Worm (Caenorhabditis elegans) whole organism, young adult: ENCODE data around the gene C23H5.11.

ENCODE experiments used
- B0261.1 ChIP-seq: sonication (generic microtip); optimal IDR thresholded peaks from 2 replicates; lab custom pipeline; 2016; ENCODE audit warnings: mild to moderate bottlenecking, missing genetic modification characterization, moderate library complexity, missing compliant biosample characterization
- B0336.3 ChIP-seq: fragments of 200-800 bp; sonication (Bioruptor generic); IDR thresholded peaks from 2 replicates; pipeline ENCODE4 v1.3.6; 2022; ENCODE audit warnings: missing genetic modification characterization, missing compliant biosample characterization
- D2030.7 ChIP-seq: fragments of 200-800 bp; sonication (Bioruptor generic); IDR thresholded peaks from 2 replicates; pipeline ENCODE4 v1.3.6; 2022; ENCODE audit warnings: missing genetic modification reagents, missing genetic modification characterization, missing compliant biosample characterization
- F22D6.2 ChIP-seq: sonication (generic microtip); optimal IDR thresholded peaks from 2 replicates; lab custom pipeline; 2016; ENCODE audit warnings: mild to moderate bottlenecking, missing genetic modification characterization, missing compliant biosample characterization
- F23B12.7 ChIP-seq: sonication (generic microtip); optimal IDR thresholded peaks from 2 replicates; lab custom pipeline; 2017; ENCODE audit warnings: missing genetic modification characterization, mild to moderate bottlenecking, missing compliant biosample characterization, antibody characterized with exemption, moderate library complexity; ENCODE audit not compliant: insufficient read depth
- F37B4.10 ChIP-seq: fragments of 200-800 bp; sonication (Bioruptor generic); IDR thresholded peaks from 2 replicates; pipeline ENCODE4 v1.3.6; 2022; ENCODE audit warnings: missing genetic modification characterization, missing compliant biosample characterization
- K11D2.4 ChIP-seq: fragments of 200-800 bp; sonication (Bioruptor generic); IDR thresholded peaks from 2 replicates; pipeline ENCODE4 v1.3.6; 2022; ENCODE audit warnings: missing genetic modification reagents, missing genetic modification characterization, missing compliant biosample characterization
- T07F8.4 ChIP-seq: sonication (generic microtip); optimal IDR thresholded peaks from 2 replicates; lab custom pipeline; 2016; ENCODE audit warnings: mild to moderate bottlenecking, missing genetic modification characterization, moderate library complexity, missing compliant biosample characterization
- Y53G8AR.9 ChIP-seq: fragments of 200-800 bp; sonication (Bioruptor generic); conservative IDR thresholded peaks from 2 replicates; pipeline ENCODE4 v1.3.6; 2022; ENCODE audit warnings: missing genetic modification reagents, missing genetic modification characterization, missing compliant biosample characterization
- Y56A3A.18 ChIP-seq: fragments of 200-800 bp; sonication (Bioruptor generic); IDR thresholded peaks from 2 replicates; pipeline ENCODE4 v1.3.6; 2022; ENCODE audit warnings: missing genetic modification reagents, missing genetic modification characterization, missing compliant biosample characterization
- Y95B8A.8 ChIP-seq: fragments of 200-800 bp; sonication (Bioruptor generic); IDR thresholded peaks from 2 replicates; pipeline ENCODE4 v1.3.6; 2022; ENCODE audit warnings: missing genetic modification reagents, missing genetic modification characterization, missing compliant biosample characterization
- ZK185.1 ChIP-seq: sonication (generic microtip); optimal IDR thresholded peaks from 2 replicates; lab custom pipeline; 2016; ENCODE audit warnings: mild to moderate bottlenecking, missing genetic modification characterization, missing compliant biosample characterization; ENCODE audit not compliant: poor library complexity, severe bottlenecking
- ama-1 ChIP-seq, 3 experiments: fragments of 150-350 bp in 1 of 3; sonication (generic microtip) in 2 of 3; optimal IDR thresholded peaks; 2 replicates each; lab custom pipeline; 2014 to 2018; ENCODE audit warnings: missing biosample characterization in 2 of 3, missing genetic modification characterization in 2 of 3, missing genetic modification reagents in 2 of 3
- aptf-2 ChIP-seq: fragments of 200-800 bp; sonication (Bioruptor generic); conservative IDR thresholded peaks from 2 replicates; pipeline ENCODE4 v1.3.6; 2022; ENCODE audit warnings: missing genetic modification reagents, missing genetic modification characterization, missing compliant biosample characterization
- attf-6 ChIP-seq: fragments of 200-800 bp; sonication (Bioruptor generic); IDR thresholded peaks from 2 replicates; pipeline ENCODE4 v1.3.6; 2022; ENCODE audit warnings: missing genetic modification reagents, missing genetic modification characterization, missing compliant biosample characterization
- cebp-1 ChIP-seq, 2 experiments: fragments of 200-800 bp in 1 of 2; sonication (Bioruptor generic) in 1 of 2; sonication (generic microtip) in 1 of 2; IDR thresholded peaks in 1 of 2; optimal IDR thresholded peaks in 1 of 2; 2 replicates each; pipeline versions ENCODE4 v1.3.6 to Lab custom; 2017 to 2022; ENCODE audit warnings: missing compliant biosample characterization in 2 of 2, missing genetic modification characterization in 2 of 2, mild to moderate bottlenecking in 1 of 2, missing genetic modification reagents in 1 of 2, moderate library complexity in 1 of 2
- die-1 ChIP-seq: sonication (generic microtip); optimal IDR thresholded peaks from 2 replicates; lab custom pipeline; 2016; ENCODE audit warnings: missing genotype, mild to moderate bottlenecking, missing genetic modification characterization, missing compliant biosample characterization
- dpff-1 ChIP-seq: sonication (generic microtip); optimal IDR thresholded peaks from 2 replicates; lab custom pipeline; 2017; ENCODE audit warnings: mild to moderate bottlenecking, missing genetic modification characterization, missing compliant biosample characterization
- egl-18 ChIP-seq: fragments of 200-800 bp; sonication (Bioruptor generic); IDR thresholded peaks from 2 replicates; pipeline ENCODE4 v1.3.6; 2022; ENCODE audit warnings: missing genetic modification reagents, missing genetic modification characterization, missing compliant biosample characterization
- hmg-20 ChIP-seq: fragments of 200-800 bp; sonication (Bioruptor generic); IDR thresholded peaks from 2 replicates; pipeline ENCODE4 v1.3.6; 2022; ENCODE audit warnings: missing genetic modification reagents, missing genetic modification characterization, missing compliant biosample characterization
- let-526 ChIP-seq: fragments of 200-800 bp; sonication (Bioruptor generic); IDR thresholded peaks from 2 replicates; pipeline ENCODE4 v1.3.6; 2022; ENCODE audit warnings: missing genetic modification reagents, missing genetic modification characterization, missing compliant biosample characterization
- lin-40 ChIP-seq: sonication (generic microtip); optimal IDR thresholded peaks from 2 replicates; lab custom pipeline; 2016; ENCODE audit warnings: missing genetic modification characterization, mild to moderate bottlenecking, missing compliant biosample characterization, missing genotype, missing genetic modification reagents
- madf-6 ChIP-seq: fragments of 200-800 bp; sonication (Bioruptor generic); IDR thresholded peaks from 2 replicates; pipeline ENCODE4 v1.3.6; 2022; ENCODE audit warnings: missing genetic modification reagents, missing genetic modification characterization, missing compliant biosample characterization
- mxl-1 ChIP-seq: sonication (generic microtip); optimal IDR thresholded peaks from 2 replicates; lab custom pipeline; 2016; ENCODE audit warnings: missing genetic modification characterization, missing compliant biosample characterization
- nfya-2 ChIP-seq: fragments of 200-800 bp; sonication (Bioruptor generic); IDR thresholded peaks from 2 replicates; pipeline ENCODE4 v1.3.6; 2022; ENCODE audit warnings: missing genetic modification reagents, missing genetic modification characterization, missing compliant biosample characterization
- nhr-179 ChIP-seq: sonication (generic microtip); optimal IDR thresholded peaks from 2 replicates; lab custom pipeline; 2016; ENCODE audit warnings: mild to moderate bottlenecking, missing genetic modification characterization, missing compliant biosample characterization
- nhr-80 ChIP-seq: sonication (generic microtip); optimal IDR thresholded peaks from 2 replicates; lab custom pipeline; 2016; ENCODE audit warnings: missing genetic modification characterization, missing compliant biosample characterization
- repo-1 ChIP-seq: sonication (generic microtip); optimal IDR thresholded peaks from 2 replicates; lab custom pipeline; 2017; ENCODE audit warnings: mild to moderate bottlenecking, missing genetic modification characterization, missing compliant biosample characterization
- rpc-1 ChIP-seq, 2 experiments: fragments of 150-350 bp in 1 of 2; sonication (generic microtip) in 1 of 2; optimal IDR thresholded peaks; 2 replicates each; lab custom pipeline; 2014 to 2018; ENCODE audit warnings: missing biosample characterization in 1 of 2, missing genetic modification characterization in 1 of 2, missing genetic modification reagents in 1 of 2, missing genotype in 1 of 2
- sdz-38 ChIP-seq: sonication (generic microtip); optimal IDR thresholded peaks from 2 replicates; lab custom pipeline; 2016; ENCODE audit warnings: missing genotype, missing genetic modification characterization, missing compliant biosample characterization
- sea-2 ChIP-seq: fragments of 200-800 bp; sonication (Bioruptor generic); IDR thresholded peaks from 2 replicates; pipeline ENCODE4 v1.3.6; 2022; ENCODE audit warnings: missing genetic modification characterization, missing compliant biosample characterization
- snpc-1.1 ChIP-seq: sonication (generic microtip); optimal IDR thresholded peaks from 2 replicates; lab custom pipeline; 2017; ENCODE audit warnings: missing genetic modification characterization, mild to moderate bottlenecking, missing compliant biosample characterization, antibody characterized with exemption, moderate library complexity, missing genotype, missing genetic modification reagents; ENCODE audit not compliant: insufficient read depth
- snpc-1.3 ChIP-seq: sonication (generic microtip); optimal IDR thresholded peaks from 2 replicates; lab custom pipeline; 2017; ENCODE audit warnings: missing genetic modification characterization, mild to moderate bottlenecking, missing compliant biosample characterization, antibody characterized with exemption, moderate library complexity, missing genotype, missing genetic modification reagents; ENCODE audit not compliant: insufficient read depth
- tbx-9 ChIP-seq: sonication (generic microtip); optimal IDR thresholded peaks from 2 replicates; lab custom pipeline; 2016; ENCODE audit warnings: borderline replicate concordance, missing genetic modification characterization, inconsistent platforms, missing compliant biosample characterization
- tlf-1 ChIP-seq: fragments of 200-800 bp; sonication (Bioruptor generic); optimal IDR thresholded peaks from 2 replicates; lab custom pipeline; 2018; ENCODE audit warnings: mild to moderate bottlenecking, missing genetic modification characterization, missing compliant biosample characterization
- unc-62 ChIP-seq: fragments of 150-350 bp; optimal IDR thresholded peaks from 2 replicates; lab custom pipeline; 2014; ENCODE audit warnings: missing biosample characterization, missing genetic modification reagents, missing genetic modification characterization
- zim-3 ChIP-seq: sonication (generic microtip); optimal IDR thresholded peaks from 2 replicates; lab custom pipeline; 2017; ENCODE audit warnings: mild to moderate bottlenecking, missing genetic modification characterization, moderate library complexity, missing compliant biosample characterization
- ztf-18 ChIP-seq: sonication (generic microtip); optimal IDR thresholded peaks from 2 replicates; lab custom pipeline; 2016; ENCODE audit warnings: missing genotype, mild to moderate bottlenecking, missing genetic modification characterization, missing compliant biosample characterization

C23H5.11 gene

ce11 chrIV:2099771-2100170, at the start of gene C23H5.11:
Gene C23H5.11, minus strand, starts transcription at chrIV:2099871.
- TF ChIP-seq die-1 (tag; lab: Kevin White, UChicago) = no peak
- no peak for TF ChIP-seq ztf-18 (tag; lab: Kevin White, UChicago)
- no peak for TF ChIP-seq sea-2
- TF ChIP-seq madf-6 (GFP tag; lab: Robert Waterston, UW) = no peak
- TF ChIP-seq F37B4.10 (GFP tag; lab: Robert Waterston, UW) = no peak
- no peak for TF ChIP-seq F23B12.7 (tag; lab: Kevin White, UChicago)
- no peak for TF ChIP-seq nfya-2 (GFP tag; lab: Robert Waterston, UW)
- no peak for TF ChIP-seq dpff-1
- no peak for TF ChIP-seq ZK185.1 (tag; lab: Kevin White, UChicago)
- no peak for TF ChIP-seq lin-40
- TF ChIP-seq nhr-179 (tag; lab: Kevin White, UChicago) = no peak
- no peak for TF ChIP-seq snpc-1.1
- no peak for TF ChIP-seq zim-3
- no peak for TF ChIP-seq hmg-20
- no peak for TF ChIP-seq D2030.7
- no peak for TF ChIP-seq mxl-1 (tag; lab: Kevin White, UChicago)
- TF ChIP-seq nhr-80 = no peak
- no peak for TF ChIP-seq B0261.1
- no peak for TF ChIP-seq let-526 (GFP tag; lab: Robert Waterston, UW)
- TF ChIP-seq unc-62 (GFP tag; lab: Kevin White, UChicago) = no peak

- peak; percentile 49; the same call in 1 of the 2 replicates for TF ChIP-seq cebp-1 (GFP tag; IDR thresholded peaks at IDR 0.05; lab: Robert Waterston, UW)
- peak; percentile 84 for TF ChIP-seq cebp-1 (tag; optimal IDR thresholded peaks at IDR 0.05; lab: Kevin White, UChicago)
- no peak for TF ChIP-seq sdz-38 (tag; lab: Kevin White, UChicago)
Observed at ce11 chrIV:2149247-2149756, 49.6 kb upstream of the C23H5.11 start, which contains the start of gene C54E4.5. Gene C54E4.5, minus strand, starts transcription at chrIV:2149297.

ce11 chrIV:2142320-2142719, 42.6 kb upstream of the C23H5.11 start:
- TF ChIP-seq F23B12.7 (tag; lab: Kevin White, UChicago) (no peak), snpc-1.3 (tag; lab: Kevin White, UChicago) (no peak), egl-18 (GFP tag; lab: Robert Waterston, UW) (no peak), madf-6 (GFP tag; lab: Robert Waterston, UW) (no peak), repo-1 (tag; lab: Kevin White, UChicago) (no peak)

ce11 chrIV:2140543-2140942, 40.9 kb upstream of the C23H5.11 start, which contains the start of gene C54E4.12:
Gene C54E4.12, minus strand, starts transcription at chrIV:2140643.
- TF ChIP-seq cebp-1 (GFP tag; IDR thresholded peaks at IDR 0.05; lab: Robert Waterston, UW) (no peak), cebp-1 (tag; optimal IDR thresholded peaks at IDR 0.05; lab: Kevin White, UChicago) (no peak), F22D6.2 (tag; lab: Kevin White, UChicago) (no peak), Y53G8AR.9 (GFP tag; lab: Robert Waterston, UW) (no peak), tlf-1 (GFP tag; lab: Kevin White, UChicago) (no peak), Y95B8A.8 (no peak), snpc-1.3 (tag; lab: Kevin White, UChicago) (no peak), attf-6 (no peak), Y56A3A.18 (no peak), T07F8.4 (no peak), rpc-1 (optimal IDR thresholded peaks at IDR 0.05; lab: Kevin White, UChicago) (no peak), rpc-1 (tag; optimal IDR thresholded peaks at IDR 0.05; lab: Kevin White, UChicago) (no peak), aptf-2 (GFP tag; lab: Robert Waterston, UW) (no peak), B0336.3 (GFP tag; lab: Robert Waterston, UW) (no peak), K11D2.4 (GFP tag; lab: Robert Waterston, UW) (no peak), ama-1 (optimal IDR thresholded peaks at IDR 0.05; lab: Kevin White, UChicago) (no peak), ama-1 (GFP tag; optimal IDR thresholded peaks at IDR 0.05; lab: Kevin White, UChicago) (no peak), tbx-9 (tag; lab: Kevin White, UChicago) (no peak)
